Worm (Caenorhabditis elegans): ENCODE measurements around the gene srt-69.

The srt-69 gene

ce11 chrV:5287273-5287672, 21.8 kb upstream of the srt-69 start, which contains the start of gene Y49G5A.1:
TSS of gene Y49G5A.1 (minus strand) at chrV:5287373.
- no peak for TF ChIP-seq med-1 (GFP tag; optimal IDR thresholded peaks at IDR 0.05; ENCODE audit: insufficient read depth)
- no peak for TF ChIP-seq flt-1 (GFP tag; IDR thresholded peaks at IDR 0.05)
- TF ChIP-seq ztf-29 (GFP tag; IDR thresholded peaks at IDR 0.05), result no peak
- TF ChIP-seq ztf-23 (GFP tag; IDR thresholded peaks at IDR 0.05), result no peak
- no peak for TF ChIP-seq ref-1 (GFP tag; conservative IDR thresholded peaks at IDR 0.05)
- no peak for TF ChIP-seq tab-1 (GFP tag; IDR thresholded peaks at IDR 0.05)
- TF ChIP-seq T22C8.4 (GFP tag; IDR thresholded peaks at IDR 0.05), result no peak
- TF ChIP-seq cog-1 (tag; optimal IDR thresholded peaks at IDR 0.05), result no peak
- TF ChIP-seq klf-2 (GFP tag; conservative IDR thresholded peaks at IDR 0.05), result no peak

- TF ChIP-seq cog-1 (tag; optimal IDR thresholded peaks at IDR 0.05) (no peak), T22C8.4 (GFP tag; IDR thresholded peaks at IDR 0.05) (no peak), klf-2 (GFP tag; conservative IDR thresholded peaks at IDR 0.05) (no peak), ztf-23 (GFP tag; IDR thresholded peaks at IDR 0.05) (no peak), flt-1 (GFP tag; IDR thresholded peaks at IDR 0.05) (no peak), ztf-29 (GFP tag; IDR thresholded peaks at IDR 0.05) (no peak), tab-1 (GFP tag; IDR thresholded peaks at IDR 0.05) (no peak), ref-1 (GFP tag; conservative IDR thresholded peaks at IDR 0.05) (no peak), med-1 (GFP tag; optimal IDR thresholded peaks at IDR 0.05; ENCODE audit: insufficient read depth) (no peak)
Observed at ce11 chrV:5278001-5278400, 12.5 kb upstream of the srt-69 start, which contains the start of gene B0238.9. TSS of gene B0238.9 (minus strand) at chrV:5278101.

ce11 chrV:5275426-5276007, 10.0 kb upstream of the srt-69 start:
- TF ChIP-seq T22C8.4 (GFP tag; IDR thresholded peaks at IDR 0.05) (no peak), klf-2 (GFP tag; conservative IDR thresholded peaks at IDR 0.05) (no peak), flt-1 (GFP tag; IDR thresholded peaks at IDR 0.05) (no peak)

- TF ChIP-seq ref-1 (GFP tag; conservative IDR thresholded peaks at IDR 0.05) (no peak), flt-1 (GFP tag; IDR thresholded peaks at IDR 0.05) (0 out of 2 replicates have a peak, but pooled peaks have one; percentile 14), med-1 (GFP tag; optimal IDR thresholded peaks at IDR 0.05; ENCODE audit: insufficient read depth) (no peak), ztf-23 (GFP tag; IDR thresholded peaks at IDR 0.05) (no peak), cog-1 (tag; optimal IDR thresholded peaks at IDR 0.05) (no peak), tab-1 (GFP tag; IDR thresholded peaks at IDR 0.05) (0 out of 2 replicates have a peak, but pooled peaks have one; percentile 26), ztf-29 (GFP tag; IDR thresholded peaks at IDR 0.05) (no peak)
Observed at ce11 chrV:5274974-5275373, 9.5 kb upstream of the srt-69 start.

- TF ChIP-seq T22C8.4 (GFP tag; IDR thresholded peaks at IDR 0.05), result no peak
- TF ChIP-seq med-1 (GFP tag; optimal IDR thresholded peaks at IDR 0.05; ENCODE audit: insufficient read depth), result no peak
- no peak for TF ChIP-seq ztf-29 (GFP tag; IDR thresholded peaks at IDR 0.05)
Observed at ce11 chrV:5273770-5274169, 8.3 kb upstream of the srt-69 start, which contains the start of gene natc-2. TSS of gene natc-2 (plus strand) at chrV:5274070.

ce11 chrV:5273241-5273640, 7.8 kb upstream of the srt-69 start:
- TF ChIP-seq ztf-29 (GFP tag; IDR thresholded peaks at IDR 0.05), result no peak
- no peak for TF ChIP-seq cog-1 (tag; optimal IDR thresholded peaks at IDR 0.05)
- TF ChIP-seq ztf-23 (GFP tag; IDR thresholded peaks at IDR 0.05), result no peak

- TF ChIP-seq klf-2 (GFP tag; conservative IDR thresholded peaks at IDR 0.05) (no peak), ref-1 (GFP tag; conservative IDR thresholded peaks at IDR 0.05) (no peak), cog-1 (tag; optimal IDR thresholded peaks at IDR 0.05) (no peak), flt-1 (GFP tag; IDR thresholded peaks at IDR 0.05) (0 out of 2 replicates have a peak, but pooled peaks have one; percentile 20)
Observed at ce11 chrV:5272619-5273074, 7.2 kb upstream of the srt-69 start.

- no peak for TF ChIP-seq cog-1 (tag; optimal IDR thresholded peaks at IDR 0.05)
- no peak for TF ChIP-seq klf-2 (GFP tag; conservative IDR thresholded peaks at IDR 0.05)
- TF ChIP-seq flt-1 (GFP tag; IDR thresholded peaks at IDR 0.05), result no peak
- no peak for TF ChIP-seq ztf-23 (GFP tag; IDR thresholded peaks at IDR 0.05)
- no peak for TF ChIP-seq tab-1 (GFP tag; IDR thresholded peaks at IDR 0.05)
- no peak for TF ChIP-seq ztf-29 (GFP tag; IDR thresholded peaks at IDR 0.05)
- TF ChIP-seq med-1 (GFP tag; optimal IDR thresholded peaks at IDR 0.05; ENCODE audit: insufficient read depth), result no peak
- no peak for TF ChIP-seq ref-1 (GFP tag; conservative IDR thresholded peaks at IDR 0.05)
- no peak for TF ChIP-seq T22C8.4 (GFP tag; IDR thresholded peaks at IDR 0.05)
Observed at ce11 chrV:5272034-5272433, 6.6 kb upstream of the srt-69 start.

ce11 chrV:5271487-5271886, 6.0 kb upstream of the srt-69 start:
- TF ChIP-seq cog-1 (tag; optimal IDR thresholded peaks at IDR 0.05) (peak; percentile 12), T22C8.4 (GFP tag; IDR thresholded peaks at IDR 0.05) (no peak)

- TF ChIP-seq ztf-23 (GFP tag; IDR thresholded peaks at IDR 0.05) (no peak), T22C8.4 (GFP tag; IDR thresholded peaks at IDR 0.05) (0 out of 2 replicates have a peak, but pooled peaks have one; percentile 35)
Observed at ce11 chrV:5269024-5269535, 3.6 kb upstream of the srt-69 start, which contains the start of gene penr-1. TSS of gene penr-1 (plus strand) at chrV:5269485.

ce11 chrV:5262999-5263398, 2.5 kb downstream of the srt-69 start, which contains the start of gene cest-30:
TSS of gene cest-30 (minus strand) at chrV:5263099.
- TF ChIP-seq med-1 (GFP tag; optimal IDR thresholded peaks at IDR 0.05; ENCODE audit: insufficient read depth) (no peak), klf-2 (GFP tag; conservative IDR thresholded peaks at IDR 0.05) (no peak), ztf-23 (GFP tag; IDR thresholded peaks at IDR 0.05) (no peak), ref-1 (GFP tag; conservative IDR thresholded peaks at IDR 0.05) (no peak), ztf-29 (GFP tag; IDR thresholded peaks at IDR 0.05) (no peak), cog-1 (tag; optimal IDR thresholded peaks at IDR 0.05) (no peak), T22C8.4 (GFP tag; IDR thresholded peaks at IDR 0.05) (no peak)

Measured in whole organism, midembryonic.